Fruit fly (Drosophila melanogaster) whole organism, embryonic: Measurements from ENCODE around the gene CG32639.

Experiments used
- CG11560 ChIP-seq: fragments of 200-800 bp; sonication (Bioruptor generic); IDR thresholded peaks from 3 replicates; pipeline ENCODE4 v1.3.6; 2022; ENCODE audit warnings: missing biosample characterization, missing genetic modification characterization
- lilli ChIP-seq: fragments of 200-800 bp; sonication (Bioruptor generic); optimal IDR thresholded peaks from 3 replicates; lab custom pipeline; 2016; ENCODE audit warnings: missing biosample characterization, missing genetic modification characterization

- TF ChIP-seq CG11560 = no peak
- no peak for TF ChIP-seq lilli (GFP tag; lab: Kevin White, UChicago)
Measured at dm6 chrX:13277148-13277547, 40.8 kb upstream of the CG32639 start.
